Fruit fly (Drosophila melanogaster): ENCODE measurements around the gene LManIII.

The LManIII gene

dm6 chr2L:8738253-8738665 is 30.3 kb downstream of the LManIII start:
- TF ChIP-seq CG12605 (GFP tag; IDR thresholded peaks at IDR 0.05) (no peak), Ets98B (GFP tag; IDR thresholded peaks at IDR 0.05) (peak; percentile 34; the same call in 1 of the 2 replicates), CG14655 (GFP tag; optimal IDR thresholded peaks at IDR 0.05) (no peak), CG15710 (tag; optimal IDR thresholded peaks at IDR 0.05) (no peak), CG9948 (tag; optimal IDR thresholded peaks at IDR 0.05) (no peak), CG10348 (GFP tag; IDR thresholded peaks at IDR 0.05) (no peak), CG32121 (GFP tag; IDR thresholded peaks at IDR 0.05) (peak; percentile 34; the same call in 1 of the 2 replicates), Pif1B (GFP tag; optimal IDR thresholded peaks at IDR 0.05) (no peak), CG8159 (tag; optimal IDR thresholded peaks at IDR 0.05) (peak; percentile 5), Snoo (tag; optimal IDR thresholded peaks at IDR 0.05) (no peak), fd96Ca (GFP tag; IDR thresholded peaks at IDR 0.05) (no peak), CG4496 (GFP tag; IDR thresholded peaks at IDR 0.05) (peak; percentile 20; the same call in 2 of the 3 replicates), CG34367 (tag; optimal IDR thresholded peaks at IDR 0.05) (no peak), CG17806 (tag; optimal IDR thresholded peaks at IDR 0.05) (no peak), D1 (tag; optimal IDR thresholded peaks at IDR 0.05) (no peak), CG8301 (tag; optimal IDR thresholded peaks at IDR 0.05) (peak; percentile 6), rn (GFP tag; IDR thresholded peaks at IDR 0.05) (no peak), gl (tag; optimal IDR thresholded peaks at IDR 0.05) (no peak), Pif1A (GFP tag; optimal IDR thresholded peaks at IDR 0.05) (no peak), CG13204 (GFP tag; optimal IDR thresholded peaks at IDR 0.05) (no peak), EcR (GFP tag; optimal IDR thresholded peaks at IDR 0.05) (peak; percentile 62)

DNA sequence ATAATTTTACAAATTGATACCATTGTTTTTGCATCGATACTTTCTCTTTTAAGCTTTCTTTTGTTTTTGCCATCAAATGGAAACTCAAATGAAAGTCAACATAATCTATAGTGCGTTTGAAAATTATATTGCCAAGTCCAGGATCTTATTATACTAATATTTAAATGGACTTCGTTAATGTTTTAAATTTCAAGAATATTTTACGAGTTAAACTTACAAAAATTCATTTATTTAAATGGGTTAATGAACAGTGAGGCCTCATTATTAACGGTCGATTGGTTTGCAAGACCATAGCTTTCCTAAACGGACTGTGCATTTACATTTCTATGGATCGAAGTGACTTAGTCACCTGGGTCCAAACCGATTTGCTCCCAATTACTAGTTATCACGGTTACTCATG is 32.1 kb downstream of the LManIII start:
- TF ChIP-seq CG10348 (GFP tag; IDR thresholded peaks at IDR 0.05): no peak
- TF ChIP-seq CG13204 (GFP tag; optimal IDR thresholded peaks at IDR 0.05): no peak
- no peak for TF ChIP-seq fd96Ca (GFP tag; IDR thresholded peaks at IDR 0.05)
- TF ChIP-seq CG9948 (tag; optimal IDR thresholded peaks at IDR 0.05): no peak
- TF ChIP-seq CG17806 (tag; optimal IDR thresholded peaks at IDR 0.05): no peak
- TF ChIP-seq CG14655 (GFP tag; optimal IDR thresholded peaks at IDR 0.05): no peak
- no peak for TF ChIP-seq gl (tag; optimal IDR thresholded peaks at IDR 0.05)
- no peak for TF ChIP-seq Ets98B (GFP tag; IDR thresholded peaks at IDR 0.05)
- no peak for TF ChIP-seq rn (GFP tag; IDR thresholded peaks at IDR 0.05)
- TF ChIP-seq CG4496 (GFP tag; IDR thresholded peaks at IDR 0.05): no peak
- TF ChIP-seq CG15710 (tag; optimal IDR thresholded peaks at IDR 0.05): no peak
- no peak for TF ChIP-seq D1 (tag; optimal IDR thresholded peaks at IDR 0.05)

dm6 chr2L:8735572-8735996 is 32.9 kb downstream of the LManIII start:
- TF ChIP-seq CG4496 (GFP tag; IDR thresholded peaks at IDR 0.05): peak; percentile 64; the same call in 1 of the 3 replicates
- peak; percentile 70; the same call in 1 of the 2 replicates for TF ChIP-seq Ets98B (GFP tag; IDR thresholded peaks at IDR 0.05)
- no peak for TF ChIP-seq CG9948 (tag; optimal IDR thresholded peaks at IDR 0.05)
- no peak for TF ChIP-seq CG15710 (tag; optimal IDR thresholded peaks at IDR 0.05)
- TF ChIP-seq CG17806 (tag; optimal IDR thresholded peaks at IDR 0.05): no peak
- peak; percentile 45 for TF ChIP-seq Snoo (tag; optimal IDR thresholded peaks at IDR 0.05)
- no peak for TF ChIP-seq CG14655 (GFP tag; optimal IDR thresholded peaks at IDR 0.05)
- peak; percentile 34 for TF ChIP-seq Pif1A (GFP tag; optimal IDR thresholded peaks at IDR 0.05)
- TF ChIP-seq EcR (GFP tag; optimal IDR thresholded peaks at IDR 0.05): peak; percentile 84
- no peak for TF ChIP-seq rn (GFP tag; IDR thresholded peaks at IDR 0.05)
- TF ChIP-seq CG10348 (GFP tag; IDR thresholded peaks at IDR 0.05): no peak
- TF ChIP-seq fd96Ca (GFP tag; IDR thresholded peaks at IDR 0.05): no peak; the same call in 2 of the 3 replicates
- TF ChIP-seq CG13204 (GFP tag; optimal IDR thresholded peaks at IDR 0.05): peak; percentile 14
- TF ChIP-seq CG32121 (GFP tag; IDR thresholded peaks at IDR 0.05): peak; percentile 61; the same call in 1 of the 2 replicates
- TF ChIP-seq CG8301 (tag; optimal IDR thresholded peaks at IDR 0.05): no peak
- TF ChIP-seq D1 (tag; optimal IDR thresholded peaks at IDR 0.05): no peak
- TF ChIP-seq CG8159 (tag; optimal IDR thresholded peaks at IDR 0.05): peak; percentile 4
- TF ChIP-seq CG34367 (tag; optimal IDR thresholded peaks at IDR 0.05): no peak
- TF ChIP-seq CG12605 (GFP tag; IDR thresholded peaks at IDR 0.05): peak; percentile 79
- peak; percentile 9 for TF ChIP-seq gl (tag; optimal IDR thresholded peaks at IDR 0.05)
- TF ChIP-seq Pif1B (GFP tag; optimal IDR thresholded peaks at IDR 0.05): no peak

- no peak for TF ChIP-seq CG9948 (tag; optimal IDR thresholded peaks at IDR 0.05)
- TF ChIP-seq Ets98B (GFP tag; IDR thresholded peaks at IDR 0.05): no peak
- no peak for TF ChIP-seq Pif1B (GFP tag; optimal IDR thresholded peaks at IDR 0.05)
- no peak for TF ChIP-seq CG14655 (GFP tag; optimal IDR thresholded peaks at IDR 0.05)
- no peak for TF ChIP-seq Pif1A (GFP tag; optimal IDR thresholded peaks at IDR 0.05)
- no peak for TF ChIP-seq CG32121 (GFP tag; IDR thresholded peaks at IDR 0.05)
- TF ChIP-seq gl (tag; optimal IDR thresholded peaks at IDR 0.05): no peak
- TF ChIP-seq D1 (tag; optimal IDR thresholded peaks at IDR 0.05): no peak
Measured at dm6 chr2L:8734998-8735397, 33.5 kb downstream of the LManIII start.

dm6 chr2L:8734304-8734703 is 34.2 kb downstream of the LManIII start:
- TF ChIP-seq D1 (tag; optimal IDR thresholded peaks at IDR 0.05): no peak
- TF ChIP-seq EcR (GFP tag; optimal IDR thresholded peaks at IDR 0.05): no peak
- TF ChIP-seq CG15710 (tag; optimal IDR thresholded peaks at IDR 0.05): no peak

DNA sequence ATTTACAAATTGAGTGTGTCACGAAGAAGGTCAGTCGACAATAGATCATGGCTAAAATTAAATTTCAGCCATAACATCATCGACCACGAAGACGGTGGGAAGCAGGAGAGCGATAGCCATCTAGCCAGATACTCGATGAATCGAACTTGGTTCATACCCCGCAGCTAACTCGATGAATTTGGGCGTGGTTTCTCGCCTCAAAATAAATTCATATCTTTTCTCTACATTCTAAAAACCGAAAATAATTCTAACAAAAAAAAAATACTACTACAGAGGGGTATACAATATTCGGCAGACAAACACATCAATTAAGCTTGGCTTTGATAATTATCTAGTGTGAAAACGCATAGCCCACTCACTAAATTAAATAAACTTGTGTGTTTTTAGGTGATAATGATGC is 35.8 kb downstream of the LManIII start:
- peak; percentile 7 for TF ChIP-seq Pif1A (GFP tag; optimal IDR thresholded peaks at IDR 0.05)
- TF ChIP-seq CG9948 (tag; optimal IDR thresholded peaks at IDR 0.05): peak; percentile 6
- TF ChIP-seq Ets98B (GFP tag; IDR thresholded peaks at IDR 0.05): 0 out of 2 replicates have a peak, but pooled peaks have one; percentile 27
- no peak for TF ChIP-seq CG17806 (tag; optimal IDR thresholded peaks at IDR 0.05)

Data from whole organism, pupa.